Fruit fly (Drosophila melanogaster) whole organism, embryonic: Measurements from ENCODE around the gene CG15332.
A peak's percentile ranks its signal among the peaks of the same experiment; 100 is the strongest.

Experiments
- B-H2 ChIP-seq: fragments of 200-800 bp; sonication (Bioruptor generic); optimal IDR thresholded peaks from 2 replicates; lab custom pipeline; 2018; ENCODE audit warnings: missing biosample characterization, mild to moderate bottlenecking, missing genetic modification characterization
- Blimp-1 ChIP-seq: fragments of 200-800 bp; sonication (Bioruptor generic); optimal IDR thresholded peaks from 3 replicates; lab custom pipeline; 2018; ENCODE audit warnings: missing biosample characterization, missing genetic modification characterization, mild to moderate bottlenecking, moderate library complexity, missing genetic modification reagents
- BtbVII ChIP-seq: fragments of 200-800 bp; sonication (Bioruptor generic); optimal IDR thresholded peaks from 3 replicates; lab custom pipeline; 2017; ENCODE audit warnings: missing biosample characterization, mild to moderate bottlenecking, missing genetic modification characterization
- Bteb2 ChIP-seq: fragments of 200-800 bp; sonication (Bioruptor generic); optimal IDR thresholded peaks from 2 replicates; lab custom pipeline; 2016; ENCODE audit warnings: missing biosample characterization, missing genetic modification characterization
- CG12391 ChIP-seq: fragments of 200-800 bp; sonication (Bioruptor generic); optimal IDR thresholded peaks from 3 replicates; lab custom pipeline; 2018; ENCODE audit warnings: missing biosample characterization, mild to moderate bottlenecking, missing genetic modification characterization, moderate library complexity
- CG14441 ChIP-seq: fragments of 200-800 bp; sonication (Bioruptor generic); IDR thresholded peaks from 2 replicates; pipeline ENCODE4 v1.3.6; 2022; ENCODE audit warnings: missing biosample characterization, missing genetic modification characterization
- CG14710 ChIP-seq: fragments of 200-800 bp; sonication (Bioruptor generic); optimal IDR thresholded peaks from 3 replicates; lab custom pipeline; 2019; ENCODE audit warnings: missing biosample characterization, mild to moderate bottlenecking, missing genetic modification characterization, moderate library complexity
- CG1529 ChIP-seq: fragments of 200-800 bp; sonication (Bioruptor generic); optimal IDR thresholded peaks from 3 replicates; lab custom pipeline; 2018; ENCODE audit warnings: missing biosample characterization, missing genetic modification characterization
- CG1602 ChIP-seq: fragments of 200-800 bp; sonication (Bioruptor generic); optimal IDR thresholded peaks from 3 replicates; lab custom pipeline; 2016; ENCODE audit warnings: missing biosample characterization, missing genetic modification characterization
- CG17359 ChIP-seq: fragments of 200-800 bp; sonication (Bioruptor generic); optimal IDR thresholded peaks from 3 replicates; lab custom pipeline; 2018; ENCODE audit warnings: missing biosample characterization, mild to moderate bottlenecking, missing genetic modification characterization, moderate library complexity
- CG17568 ChIP-seq: fragments of 200-800 bp; sonication (Bioruptor generic); optimal IDR thresholded peaks from 2 replicates; lab custom pipeline; 2018; ENCODE audit warnings: missing biosample characterization, mild to moderate bottlenecking, missing genetic modification characterization, moderate library complexity
- CG18476 ChIP-seq: fragments of 200-800 bp; sonication (Bioruptor generic); optimal IDR thresholded peaks from 2 replicates; lab custom pipeline; 2016; ENCODE audit warnings: missing biosample characterization, mild to moderate bottlenecking, missing genetic modification characterization
- CG2120 ChIP-seq: fragments of 200-800 bp; sonication (Bioruptor generic); optimal IDR thresholded peaks from 3 replicates; lab custom pipeline; 2016; ENCODE audit warnings: missing biosample characterization, missing genetic modification characterization
- CG2712 ChIP-seq: fragments of 200-800 bp; optimal IDR thresholded peaks from 3 replicates; lab custom pipeline; 2019; ENCODE audit warnings: missing biosample characterization, mild to moderate bottlenecking, missing genetic modification characterization, moderate library complexity
- CG30431 ChIP-seq: fragments of 200-800 bp; sonication (Bioruptor generic); optimal IDR thresholded peaks from 2 replicates; lab custom pipeline; 2017; ENCODE audit warnings: missing biosample characterization, missing genetic modification characterization
- CG4820 ChIP-seq: fragments of 200-800 bp; sonication (Bioruptor generic); optimal IDR thresholded peaks from 3 replicates; lab custom pipeline; 2016; ENCODE audit warnings: missing biosample characterization, missing genetic modification characterization
- CG6654 ChIP-seq: fragments of 200-800 bp; sonication (Bioruptor generic); optimal IDR thresholded peaks from 2 replicates; lab custom pipeline; 2017; ENCODE audit warnings: missing biosample characterization, mild to moderate bottlenecking, missing genetic modification characterization
- CG6683 ChIP-seq: fragments of 200-800 bp; sonication (Bioruptor generic); optimal IDR thresholded peaks from 2 replicates; lab custom pipeline; 2017; ENCODE audit warnings: missing biosample characterization, mild to moderate bottlenecking, missing genetic modification characterization, missing genetic modification reagents
- CG8290 ChIP-seq, 3 experiments: fragments of 200-800 bp; sonication (Bioruptor generic); optimal IDR thresholded peaks; 2 replicates each; lab custom pipeline; 2016 to 2019; ENCODE audit warnings: missing biosample characterization in 3 of 3, missing genetic modification characterization in 3 of 3, mild to moderate bottlenecking in 2 of 3, moderate library complexity in 1 of 3
- CG8388 ChIP-seq: fragments of 200-800 bp; sonication (Bioruptor generic); optimal IDR thresholded peaks from 2 replicates; lab custom pipeline; 2019; ENCODE audit warnings: missing biosample characterization, mild to moderate bottlenecking, missing genetic modification characterization, moderate library complexity
- CG9215 ChIP-seq: fragments of 200-800 bp; sonication (Bioruptor generic); IDR thresholded peaks from 2 replicates; pipeline ENCODE4 v1.3.6; 2022; ENCODE audit warnings: missing biosample characterization, missing genetic modification characterization
- CG9609 ChIP-seq: fragments of 200-800 bp; sonication (Bioruptor generic); optimal IDR thresholded peaks from 3 replicates; lab custom pipeline; 2016; ENCODE audit warnings: missing biosample characterization, missing genetic modification characterization
- CoRest ChIP-seq: fragments of 200-800 bp; sonication (Bioruptor generic); optimal IDR thresholded peaks from 3 replicates; lab custom pipeline; 2018; ENCODE audit warnings: missing biosample characterization, mild to moderate bottlenecking, missing genetic modification characterization, moderate library complexity
- Jarid2 ChIP-seq: fragments of 200-800 bp; sonication (Bioruptor generic); optimal IDR thresholded peaks from 3 replicates; lab custom pipeline; 2017; ENCODE audit warnings: mild to moderate bottlenecking, missing biosample characterization, missing genetic modification reagents, missing genetic modification characterization
- Mrtf ChIP-seq: fragments of 200-800 bp; sonication (Bioruptor generic); IDR thresholded peaks from 3 replicates; pipeline ENCODE4 v1.3.6; 2022; ENCODE audit warnings: missing biosample characterization, missing genetic modification characterization
- Pdp1 ChIP-seq, 2 experiments: fragments of 200-800 bp; sonication (Bioruptor generic); optimal IDR thresholded peaks; 3 replicates each; lab custom pipeline; 2016; ENCODE audit warnings: missing biosample characterization in 2 of 2, missing genetic modification characterization in 2 of 2, mild to moderate bottlenecking in 1 of 2, moderate library complexity in 1 of 2
- Ptx1 ChIP-seq: fragments of 200-800 bp; sonication (Bioruptor generic); IDR thresholded peaks from 2 replicates; pipeline ENCODE4 v1.3.6; 2022; ENCODE audit warnings: missing biosample characterization, missing genetic modification characterization
- Sox102F ChIP-seq: fragments of 200-800 bp; sonication (Bioruptor generic); optimal IDR thresholded peaks from 2 replicates; lab custom pipeline; 2018; ENCODE audit warnings: missing biosample characterization, mild to moderate bottlenecking, missing genetic modification characterization, moderate library complexity
- Xrp1 ChIP-seq: fragments of 200-800 bp; sonication (Bioruptor generic); IDR thresholded peaks from 2 replicates; pipeline ENCODE4 v1.3.6; 2022; ENCODE audit warnings: missing biosample characterization, missing genetic modification characterization
- ara ChIP-seq: fragments of 200-800 bp; sonication (Bioruptor generic); IDR thresholded peaks from 2 replicates; pipeline ENCODE4 v1.3.6; 2022; ENCODE audit warnings: missing biosample characterization, missing genetic modification characterization
- ato ChIP-seq: fragments of 200-800 bp; sonication (Bioruptor generic); IDR thresholded peaks from 2 replicates; pipeline ENCODE4 v1.3.6; 2022; ENCODE audit warnings: missing biosample characterization, missing genetic modification characterization; ENCODE audit not compliant: partially characterized antibody
- btn ChIP-seq: fragments of 200-800 bp; sonication (Bioruptor generic); optimal IDR thresholded peaks from 2 replicates; lab custom pipeline; 2016; ENCODE audit warnings: missing biosample characterization, missing genetic modification characterization
- dpn ChIP-seq, 2 experiments: fragments of 200-800 bp; sonication (Bioruptor generic); optimal IDR thresholded peaks; 3 replicates each; lab custom pipeline; 2016; ENCODE audit warnings: missing biosample characterization in 2 of 2, missing genetic modification characterization in 2 of 2
- ems ChIP-seq: fragments of 200-800 bp; sonication (Bioruptor generic); optimal IDR thresholded peaks from 3 replicates; lab custom pipeline; 2016; ENCODE audit warnings: missing biosample characterization, missing genetic modification characterization
- eve ChIP-seq, 2 experiments: fragments of >200 bp; optimal IDR thresholded peaks; 2 replicates each; lab custom pipeline; 2017; ENCODE audit warnings: missing biosample characterization in 2 of 2, missing genetic modification characterization in 2 of 2
- ewg ChIP-seq: fragments of 200-800 bp; sonication (Bioruptor generic); optimal IDR thresholded peaks from 3 replicates; lab custom pipeline; 2017; ENCODE audit warnings: mild to moderate bottlenecking, missing biosample characterization, missing genetic modification reagents, missing genetic modification characterization
- fd96Cb ChIP-seq: fragments of 200-800 bp; sonication (Bioruptor generic); optimal IDR thresholded peaks from 2 replicates; lab custom pipeline; 2018; ENCODE audit warnings: missing biosample characterization, mild to moderate bottlenecking, missing genetic modification characterization, moderate library complexity
- ind ChIP-seq: fragments of 200-800 bp; sonication (Bioruptor generic); optimal IDR thresholded peaks from 3 replicates; lab custom pipeline; 2016; ENCODE audit warnings: missing biosample characterization, missing genetic modification characterization
- nmo ChIP-seq: fragments of 200-800 bp; sonication (Bioruptor generic); optimal IDR thresholded peaks from 2 replicates; lab custom pipeline; 2018; ENCODE audit warnings: missing biosample characterization, mild to moderate bottlenecking, missing genetic modification characterization, moderate library complexity
- onecut ChIP-seq: fragments of 200-800 bp; sonication (Bioruptor generic); IDR thresholded peaks from 2 replicates; pipeline ENCODE4 v1.3.6; 2022; ENCODE audit warnings: missing biosample characterization, missing genetic modification characterization
- otp ChIP-seq: fragments of 200-800 bp; sonication (Bioruptor generic); IDR thresholded peaks from 3 replicates; pipeline ENCODE4, ENCODE4 v1.3.6; 2022; ENCODE audit warnings: missing biosample characterization, missing genetic modification characterization
- row ChIP-seq: fragments of 200-800 bp; sonication (Bioruptor generic); IDR thresholded peaks from 3 replicates; pipeline ENCODE4 v1.3.6; 2022; ENCODE audit warnings: missing biosample characterization, missing genetic modification characterization
- scrt ChIP-seq: fragments of 200-800 bp; sonication (Bioruptor generic); optimal IDR thresholded peaks from 2 replicates; lab custom pipeline; 2018; ENCODE audit warnings: missing biosample characterization, mild to moderate bottlenecking, missing genetic modification characterization, moderate library complexity
- ssp ChIP-seq: fragments of 200-800 bp; sonication (Bioruptor generic); IDR thresholded peaks from 2 replicates; pipeline ENCODE4 v1.3.6; 2022; ENCODE audit warnings: missing biosample characterization, missing genetic modification characterization
- stc ChIP-seq: fragments of 200-800 bp; sonication (Bioruptor generic); IDR thresholded peaks from 2 replicates; pipeline ENCODE4 v1.3.6; 2022; ENCODE audit warnings: missing biosample characterization, missing genetic modification characterization
- tin ChIP-seq: fragments of 200-800 bp; sonication (Bioruptor generic); optimal IDR thresholded peaks from 3 replicates; lab custom pipeline; 2016; ENCODE audit warnings: missing biosample characterization, missing genetic modification characterization
- toy ChIP-seq: fragments of 200-800 bp; sonication (Bioruptor generic); IDR thresholded peaks from 2 replicates; pipeline ENCODE4 v1.3.6; 2022; ENCODE audit warnings: missing biosample characterization, missing genetic modification characterization
- vvl ChIP-seq: fragments of 200-800 bp; sonication (Bioruptor generic); IDR thresholded peaks from 2 replicates; pipeline ENCODE4 v1.3.6; 2022; ENCODE audit warnings: missing biosample characterization, missing genetic modification characterization

CG15332 gene

DNA sequence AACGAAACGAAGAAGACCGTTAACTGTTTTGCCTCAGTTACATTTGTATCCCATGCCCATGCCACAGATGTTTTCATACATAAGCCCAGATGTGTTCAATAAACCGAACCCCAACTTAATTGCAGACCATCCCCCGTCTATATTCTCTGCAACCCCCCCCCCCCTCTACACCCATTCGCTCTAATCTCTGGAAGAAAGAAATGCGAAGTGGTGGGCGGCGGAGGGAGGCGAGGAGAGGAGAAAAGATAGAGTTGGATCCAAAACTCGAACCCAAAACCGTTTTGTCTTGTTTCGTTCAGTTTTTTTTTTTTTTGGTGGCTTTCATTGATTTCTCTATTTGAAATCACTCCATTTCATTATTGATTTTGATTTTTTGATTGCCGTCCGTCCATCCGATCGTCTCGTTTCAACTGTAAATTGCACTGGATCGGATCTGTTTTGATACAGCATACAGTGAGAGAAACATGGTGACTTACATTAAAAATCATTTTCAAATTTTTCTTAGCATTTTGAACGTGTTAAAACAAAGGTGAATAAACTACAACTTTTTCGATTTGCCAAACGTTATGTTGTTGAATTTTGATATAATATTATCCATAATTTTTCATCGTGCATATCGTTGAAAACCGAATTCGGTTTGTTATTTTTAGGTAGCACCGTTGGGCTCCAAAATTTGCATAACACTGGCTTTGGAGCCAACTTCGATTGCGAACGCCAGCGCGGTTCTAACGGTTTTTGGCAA lies 19.9 kb upstream of the CG15332 start (continued):
- TF ChIP-seq CG1529 (peak; percentile 2), CG9215 (GFP tag; lab: Robert Waterston, UW) (no peak), CG1602 (peak; percentile 7), Blimp-1 (GFP tag; lab: Kevin White, UChicago) (peak; percentile 60), CG6654 (GFP tag; lab: Kevin White, UChicago) (no peak), nmo (GFP tag; lab: Kevin White, UChicago) (peak; percentile 49), eve (GFP tag; optimal IDR thresholded peaks at IDR 0.05; lab: Kevin White, UChicago) (peak in 1 of 2 experiments; percentile 48), CG14710 (tag; lab: Kevin White, UChicago) (peak; percentile 9), ara (GFP tag; lab: Robert Waterston, UW) (no peak), CG4820 (GFP tag; lab: Kevin White, UChicago) (peak; percentile 10), ind (GFP tag; lab: Kevin White, UChicago) (peak; percentile 36), CG8388 (peak; percentile 37), CG14441 (GFP tag; lab: Robert Waterston, UW) (no peak), Xrp1 (peak; percentile 48; the same call in 1 of the 2 replicates), CG12391 (peak; percentile 50), btn (GFP tag; lab: Kevin White, UChicago) (no peak), otp (GFP tag; lab: Robert Waterston, UW) (0 out of 3 replicates have a peak, but pooled peaks have one; percentile 23), CG17359 (tag; lab: Kevin White, UChicago) (peak; percentile 48), ewg (peak; percentile 10), CG30431 (no peak), Jarid2 (no peak), vvl (peak; percentile 55; the same call in 1 of the 2 replicates), CG9609 (GFP tag; lab: Kevin White, UChicago) (peak; percentile 1), dpn (GFP tag; optimal IDR thresholded peaks at IDR 0.05; lab: Kevin White, UChicago) (peak in 1 of 2 experiments; percentile 38), onecut (GFP tag; lab: Robert Waterston, UW) (0 out of 2 replicates have a peak, but pooled peaks have one; percentile 11), fd96Cb (tag; lab: Kevin White, UChicago) (peak; percentile 39), Bteb2 (GFP tag; lab: Kevin White, UChicago) (no peak), tin (peak; percentile 12), CG2712 (tag; lab: Kevin White, UChicago) (peak; percentile 47), Mrtf (no peak), CG2120 (GFP tag; lab: Kevin White, UChicago) (no peak), Sox102F (GFP tag; lab: Kevin White, UChicago) (peak; percentile 77), CG17568 (no peak), row (GFP tag; lab: Robert Waterston, UW) (peak; percentile 32; the same call in 1 of the 3 replicates), ato (GFP tag; lab: Robert Waterston, UW) (no peak), ssp (0 out of 2 replicates have a peak, but pooled peaks have one; percentile 12), CG8290 (GFP tag; optimal IDR thresholded peaks at IDR 0.05; lab: Kevin White, UChicago) (no peak), CG8290 (tag; optimal IDR thresholded peaks at IDR 0.05; lab: Kevin White, UChicago) (no peak), CG18476 (GFP tag; lab: Kevin White, UChicago) (no peak), scrt (GFP tag; lab: Kevin White, UChicago) (no peak), Pdp1 (GFP tag; optimal IDR thresholded peaks at IDR 0.05; lab: Kevin White, UChicago) (peak in 1 of 2 experiments; percentile 22), BtbVII (GFP tag; lab: Kevin White, UChicago) (no peak), CoRest (tag; lab: Kevin White, UChicago) (no peak), stc (GFP tag; lab: Robert Waterston, UW) (0 out of 2 replicates have a peak, but pooled peaks have one; percentile 28), ems (GFP tag; lab: Kevin White, UChicago) (peak; percentile 9), toy (no peak), CG6683 (GFP tag; lab: Kevin White, UChicago) (no peak), B-H2 (GFP tag; lab: Kevin White, UChicago) (no peak), Ptx1 (GFP tag; lab: Robert Waterston, UW) (no peak)
